Worm (Caenorhabditis elegans) whole organism, L4/young adult: ENCODE data around the gene dohh-1.

Experiments
- W03F9.2 ChIP-seq: fragments of 150-350 bp; optimal IDR thresholded peaks from 2 replicates; lab custom pipeline; 2014; ENCODE audit warnings: missing biosample characterization, missing genetic modification characterization
- him-1 ChIP-seq: sonication (generic microtip); optimal IDR thresholded peaks from 2 replicates; lab custom pipeline; 2016; ENCODE audit warnings: missing genotype, missing genetic modification reagents, missing genetic modification characterization, missing compliant biosample characterization

DNA sequence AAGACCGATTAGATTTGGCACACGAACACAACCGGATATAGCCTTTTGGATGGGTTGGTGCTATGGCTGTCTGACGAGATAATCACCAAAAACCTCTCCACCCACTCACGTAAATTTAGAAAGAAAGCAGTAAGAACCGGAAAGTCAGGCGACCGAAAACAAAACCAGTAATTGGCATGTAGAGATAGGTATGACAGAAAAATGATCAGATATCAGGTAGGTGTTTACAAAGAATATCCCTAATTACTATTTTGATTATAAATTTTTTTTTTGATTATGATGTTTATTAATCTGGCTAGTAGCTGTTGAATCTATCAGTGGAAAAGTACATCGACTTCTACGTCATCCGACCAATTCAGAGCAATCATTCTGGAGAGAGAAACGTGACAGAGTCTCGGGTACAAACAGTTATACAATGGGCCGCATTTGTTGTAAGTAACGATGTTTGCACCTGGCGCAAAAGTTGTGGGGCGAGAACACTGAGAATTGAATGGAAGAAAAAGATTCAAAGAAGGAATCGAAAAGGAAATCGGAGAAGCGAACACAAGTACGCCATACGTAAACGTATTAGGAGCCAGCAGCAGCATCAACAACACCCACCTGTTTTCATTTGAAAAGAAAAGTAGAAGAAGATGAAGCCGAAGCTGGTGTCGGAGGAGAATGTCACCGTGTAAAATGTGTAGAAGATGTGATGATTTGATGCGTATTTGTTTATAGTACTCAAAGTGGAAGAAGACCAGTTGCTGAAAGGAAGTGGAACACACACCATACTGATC lies 28.7 kb upstream of the dohh-1 start:
- TF ChIP-seq him-1 (tag; lab: Kevin White, UChicago) (no peak), W03F9.2 (tag; lab: Kevin White, UChicago) (no peak)
